Fruit fly (Drosophila melanogaster): ENCODE measurements around the gene Pxt.
"Not testable (repeated sequence)": the region's sequence is repeated elsewhere in the genome, so short reads cannot be mapped to it uniquely, and the experiment has no call there.

Gene Pxt

dm6 chr3R:17724963-17725362 lies 5.7 kb downstream of the Pxt start, which contains the start of gene Atg8b:
TSS of gene Atg8b (minus strand) at chr3R:17725063.
- TF ChIP-seq Dll (optimal IDR thresholded peaks at IDR 0.05) = no peak
- TF ChIP-seq EcR (GFP tag; optimal IDR thresholded peaks at IDR 0.05) = no peak
- TF ChIP-seq psq (optimal IDR thresholded peaks at IDR 0.05) = no peak
- no peak for TF ChIP-seq CG8478 (optimal IDR thresholded peaks at IDR 0.05)
- TF ChIP-seq usp (GFP tag; optimal IDR thresholded peaks at IDR 0.05) = no peak
- TF ChIP-seq pan (optimal IDR thresholded peaks at IDR 0.05) = no peak

DNA sequence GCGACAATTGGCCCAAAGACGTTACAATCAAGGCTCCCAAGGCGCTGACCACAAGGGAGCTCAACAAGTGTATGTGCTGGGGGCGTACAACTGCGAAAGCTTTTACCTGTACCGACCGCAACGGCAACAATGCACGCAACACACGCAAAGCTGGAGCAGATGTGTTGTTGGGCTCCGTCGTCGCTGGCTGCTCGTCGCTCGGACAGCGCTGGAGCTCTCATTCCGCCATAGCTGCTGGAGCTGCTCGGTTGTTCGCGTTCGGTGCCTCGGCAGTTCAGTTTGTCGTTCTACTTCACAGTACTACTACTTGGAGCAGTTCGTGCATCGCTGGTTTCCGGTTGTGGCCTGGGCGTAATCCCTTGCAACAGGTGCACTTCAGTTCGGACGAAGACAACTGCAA lies 6.3 kb downstream of the Pxt start, which contains the start of gene Lgr1:
TSS of gene Lgr1 (plus strand) at position 220 of the 400 bp plus-strand sequence.
- TF ChIP-seq Dll (optimal IDR thresholded peaks at IDR 0.05) (no peak), EcR (GFP tag; optimal IDR thresholded peaks at IDR 0.05) (no peak), psq (optimal IDR thresholded peaks at IDR 0.05) (no peak), pan (optimal IDR thresholded peaks at IDR 0.05) (no peak), CG8478 (optimal IDR thresholded peaks at IDR 0.05) (no peak), usp (GFP tag; optimal IDR thresholded peaks at IDR 0.05) (no peak)

DNA sequence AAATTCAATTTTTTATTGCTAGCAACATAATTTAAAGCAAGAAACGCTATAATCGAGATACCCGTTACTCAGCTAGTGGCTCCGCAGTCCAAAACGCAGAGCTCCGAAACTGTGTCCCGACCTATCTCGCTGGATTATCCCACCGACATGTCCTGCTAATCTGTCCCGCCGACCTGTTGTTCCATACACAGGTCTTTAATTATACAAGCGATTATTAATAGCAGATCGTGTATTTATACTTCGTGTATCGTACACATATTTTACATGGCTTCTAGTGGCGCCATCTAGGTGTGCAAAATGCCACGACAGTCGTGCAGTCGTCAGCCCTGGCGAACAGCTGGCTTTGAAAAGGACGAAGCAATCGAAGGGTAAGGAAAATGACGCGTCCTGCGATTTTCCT lies 14.0 kb downstream of the Pxt start, which contains the start of gene CG14321:
TSS of gene CG14321 (plus strand) at position 338 of the 400 bp plus-strand sequence.
- TF ChIP-seq usp (GFP tag; optimal IDR thresholded peaks at IDR 0.05) = no peak
- no peak for TF ChIP-seq Dll (optimal IDR thresholded peaks at IDR 0.05)
- TF ChIP-seq psq (optimal IDR thresholded peaks at IDR 0.05) = no peak
- TF ChIP-seq pan (optimal IDR thresholded peaks at IDR 0.05) = no peak
- no peak for TF ChIP-seq CG8478 (optimal IDR thresholded peaks at IDR 0.05)
- no peak for TF ChIP-seq EcR (GFP tag; optimal IDR thresholded peaks at IDR 0.05)

DNA sequence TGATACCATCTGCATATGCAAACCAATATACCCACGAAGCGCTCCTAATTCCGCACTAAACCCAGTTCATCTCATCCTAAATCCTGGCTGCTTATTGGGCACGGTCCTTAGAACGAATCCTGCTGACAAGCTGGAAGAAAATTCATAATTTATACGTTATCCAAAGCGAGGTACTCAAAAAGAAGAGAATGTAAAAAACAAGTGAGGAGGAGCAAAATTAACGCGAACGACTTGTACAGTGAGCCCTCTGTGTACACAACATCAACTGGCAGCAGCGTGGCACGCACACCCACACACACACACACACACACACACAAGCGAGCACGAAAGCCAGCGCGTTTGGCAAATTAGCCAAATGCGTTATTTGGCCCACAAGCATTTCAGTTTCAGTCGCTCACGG lies 17.1 kb downstream of the Pxt start, which contains the start of gene TyrRII:
TSS of gene TyrRII (plus strand) at position 301 of the 400 bp plus-strand sequence.
- TF ChIP-seq CG8478 (optimal IDR thresholded peaks at IDR 0.05) (no peak), usp (GFP tag; optimal IDR thresholded peaks at IDR 0.05) (no peak), Dll (optimal IDR thresholded peaks at IDR 0.05) (no peak), EcR (GFP tag; optimal IDR thresholded peaks at IDR 0.05) (no peak), pan (optimal IDR thresholded peaks at IDR 0.05) (no peak), psq (optimal IDR thresholded peaks at IDR 0.05) (no peak)

DNA sequence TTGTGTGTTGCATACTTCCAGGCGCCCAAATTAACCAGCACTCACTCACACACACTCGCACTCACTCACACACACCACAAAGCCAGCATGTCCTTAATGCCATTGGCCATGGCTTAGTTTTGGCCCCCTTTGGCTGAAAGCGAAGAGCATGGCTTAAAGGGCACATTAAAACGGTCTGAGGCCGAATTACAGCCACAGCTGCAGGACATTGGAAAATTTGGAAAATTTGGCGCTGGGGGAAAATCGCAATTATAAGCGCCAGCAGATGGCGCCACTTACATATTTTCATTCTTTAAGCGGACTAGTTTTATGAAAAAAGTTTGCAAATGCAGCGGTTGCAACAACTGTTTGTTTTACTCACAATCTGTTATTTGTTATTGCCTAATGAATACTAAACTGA lies 23.3 kb downstream of the Pxt start:
- TF ChIP-seq psq (optimal IDR thresholded peaks at IDR 0.05) (no peak), usp (GFP tag; optimal IDR thresholded peaks at IDR 0.05) (no peak), Dll (optimal IDR thresholded peaks at IDR 0.05) (no peak), pan (optimal IDR thresholded peaks at IDR 0.05) (no peak), EcR (GFP tag; optimal IDR thresholded peaks at IDR 0.05) (no peak), CG8478 (optimal IDR thresholded peaks at IDR 0.05) (no peak)

DNA sequence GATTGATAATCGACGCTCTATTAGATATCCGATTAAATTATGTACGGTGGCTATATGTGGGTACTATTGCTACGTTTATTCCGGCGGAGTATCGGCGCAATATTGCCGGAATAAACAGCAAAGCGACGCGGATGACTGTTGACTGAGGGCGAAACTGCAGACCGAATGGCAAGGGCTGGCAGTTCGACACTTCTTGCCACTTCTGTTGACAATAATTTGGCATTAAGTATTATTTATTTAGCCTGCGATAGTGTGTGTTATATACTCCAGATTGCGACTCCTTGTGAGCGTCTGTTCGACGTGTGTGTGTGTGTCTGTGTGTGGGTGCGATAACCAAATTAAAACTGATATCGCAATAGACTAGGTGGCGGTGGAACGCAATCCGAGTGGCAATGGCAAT lies 39.7 kb downstream of the Pxt start:
- TF ChIP-seq psq (optimal IDR thresholded peaks at IDR 0.05) (no peak), Dll (optimal IDR thresholded peaks at IDR 0.05) (no peak), EcR (GFP tag; optimal IDR thresholded peaks at IDR 0.05) (no peak), usp (GFP tag; optimal IDR thresholded peaks at IDR 0.05) (no peak), CG8478 (optimal IDR thresholded peaks at IDR 0.05) (no peak), pan (optimal IDR thresholded peaks at IDR 0.05) (no peak)

DNA sequence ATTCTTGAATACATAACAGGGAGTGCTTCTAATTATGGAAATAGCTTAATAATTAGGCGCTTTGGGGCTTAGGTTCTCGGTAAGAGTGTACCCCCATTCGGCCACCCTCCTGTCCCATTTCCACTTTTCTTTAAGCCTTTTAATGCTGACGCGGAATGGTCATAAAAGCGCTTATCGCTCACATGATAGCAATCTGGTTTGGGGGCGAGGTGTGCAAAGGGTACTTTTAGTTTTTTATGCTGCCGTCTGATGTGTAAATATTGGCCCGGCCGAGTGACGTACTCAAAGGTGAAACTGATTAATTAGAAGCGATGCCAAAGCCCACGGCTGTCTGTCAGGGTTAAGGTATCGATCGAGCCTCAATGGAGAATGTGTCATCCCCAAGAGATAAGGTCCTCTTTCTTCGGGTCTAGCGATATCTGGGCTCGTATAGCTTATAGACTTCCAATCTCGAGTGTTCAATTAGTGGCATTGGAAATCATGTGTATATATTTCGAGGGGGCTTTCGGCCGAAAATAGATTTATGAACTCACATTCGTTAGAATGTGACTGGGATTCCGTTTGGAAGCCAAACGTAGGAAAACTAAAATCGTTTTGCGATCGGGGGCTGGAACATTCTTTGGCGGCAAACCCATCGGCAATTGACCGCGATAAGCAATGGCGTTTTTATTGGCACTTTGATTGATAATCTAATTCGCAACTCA lies 40.7 kb downstream of the Pxt start:
- no peak for TF ChIP-seq pan (optimal IDR thresholded peaks at IDR 0.05)
- TF ChIP-seq CG8478 (optimal IDR thresholded peaks at IDR 0.05) = no peak
- TF ChIP-seq EcR (GFP tag; optimal IDR thresholded peaks at IDR 0.05) = no peak
- no peak for TF ChIP-seq usp (GFP tag; optimal IDR thresholded peaks at IDR 0.05)
- no peak for TF ChIP-seq psq (optimal IDR thresholded peaks at IDR 0.05)
- TF ChIP-seq Dll (optimal IDR thresholded peaks at IDR 0.05) = no peak

dm6 chr3R:17762261-17762660 lies 43.0 kb downstream of the Pxt start:
- no peak for TF ChIP-seq usp (GFP tag; optimal IDR thresholded peaks at IDR 0.05)
- no peak for TF ChIP-seq CG8478 (optimal IDR thresholded peaks at IDR 0.05)
- TF ChIP-seq EcR (GFP tag; optimal IDR thresholded peaks at IDR 0.05) = no peak
- TF ChIP-seq pan (optimal IDR thresholded peaks at IDR 0.05) = no peak
- no peak for TF ChIP-seq Dll (optimal IDR thresholded peaks at IDR 0.05)
- TF ChIP-seq psq (optimal IDR thresholded peaks at IDR 0.05) = no peak

dm6 chr3R:17763088-17763487 lies 43.8 kb downstream of the Pxt start, which contains the start of gene TyrR:
TSS of gene TyrR (minus strand) at chr3R:17763188.
- TF ChIP-seq EcR (GFP tag; optimal IDR thresholded peaks at IDR 0.05); psq (optimal IDR thresholded peaks at IDR 0.05); CG8478 (optimal IDR thresholded peaks at IDR 0.05): not testable (repeated sequence)
